Fruit fly (Drosophila melanogaster) whole organism, prepupa: ENCODE data around the gene CG6204.
A peak's percentile ranks its signal among the peaks of the same experiment; 100 is the strongest.

ENCODE experiments used
- CG10631 ChIP-seq: fragments of 200-800 bp; sonication (Bioruptor generic); optimal IDR thresholded peaks from 2 replicates; lab custom pipeline; 2016; ENCODE audit warnings: missing biosample characterization, missing genetic modification characterization
- CG11294 ChIP-seq: fragments of 200-800 bp; sonication (Bioruptor generic); IDR thresholded peaks from 2 replicates; pipeline ENCODE4 v1.3.6; 2022; ENCODE audit warnings: missing biosample characterization, missing genetic modification characterization
- CG11762 ChIP-seq: fragments of 200-800 bp; sonication (Bioruptor generic); optimal IDR thresholded peaks from 3 replicates; lab custom pipeline; 2016; ENCODE audit warnings: missing biosample characterization, missing genetic modification characterization; ENCODE audit not compliant: insufficient read depth
- CG11902 ChIP-seq: fragments of 200-800 bp; sonication (Bioruptor generic); optimal IDR thresholded peaks from 3 replicates; lab custom pipeline; 2016; ENCODE audit warnings: missing biosample characterization, missing genetic modification characterization
- CG15336 ChIP-seq: fragments of 200-800 bp; sonication (Bioruptor generic); IDR thresholded peaks from 2 replicates; pipeline ENCODE4 v1.3.6; 2022; ENCODE audit warnings: missing biosample characterization, missing genetic modification characterization
- CG1621 ChIP-seq: fragments of 200-800 bp; sonication (Bioruptor generic); optimal IDR thresholded peaks from 3 replicates; lab custom pipeline; 2018; ENCODE audit warnings: missing biosample characterization, mild to moderate bottlenecking, missing genetic modification characterization
- CG16779 ChIP-seq: fragments of 200-800 bp; sonication (Bioruptor generic); optimal IDR thresholded peaks from 3 replicates; lab custom pipeline; 2017; ENCODE audit warnings: missing biosample characterization, mild to moderate bottlenecking, missing genetic modification characterization
- CG3032 ChIP-seq: fragments of 200-800 bp; optimal IDR thresholded peaks from 2 replicates; lab custom pipeline; 2019; ENCODE audit warnings: missing biosample characterization, mild to moderate bottlenecking, missing genetic modification characterization, moderate library complexity
- CG31627 ChIP-seq: fragments of 200-800 bp; sonication (Bioruptor generic); optimal IDR thresholded peaks from 3 replicates; lab custom pipeline; 2016; ENCODE audit warnings: missing biosample characterization, missing genetic modification characterization
- CG32006 ChIP-seq: fragments of 200-800 bp; sonication (Bioruptor generic); optimal IDR thresholded peaks from 3 replicates; lab custom pipeline; 2017; ENCODE audit warnings: missing biosample characterization, mild to moderate bottlenecking, missing genetic modification characterization
- CG34406 ChIP-seq: fragments of 200-800 bp; sonication (Bioruptor generic); optimal IDR thresholded peaks from 3 replicates; lab custom pipeline; 2016; ENCODE audit warnings: missing biosample characterization, missing genetic modification characterization
- CG3919 ChIP-seq: fragments of 200-800 bp; sonication (Bioruptor generic); optimal IDR thresholded peaks from 3 replicates; lab custom pipeline; 2016; ENCODE audit warnings: missing biosample characterization, missing genetic modification characterization
- CG4318 ChIP-seq: fragments of 200-800 bp; sonication (Bioruptor generic); optimal IDR thresholded peaks from 3 replicates; lab custom pipeline; 2017; ENCODE audit warnings: missing biosample characterization, mild to moderate bottlenecking, missing genetic modification characterization
- CG6163 ChIP-seq: fragments of 200-800 bp; sonication (Bioruptor generic); IDR thresholded peaks from 3 replicates; pipeline ENCODE4 v1.3.6; 2022; ENCODE audit warnings: missing biosample characterization, missing genetic modification characterization
- CG6276 ChIP-seq: fragments of 200-800 bp; sonication (Bioruptor generic); optimal IDR thresholded peaks from 2 replicates; lab custom pipeline; 2017; ENCODE audit warnings: missing biosample characterization, mild to moderate bottlenecking, missing genetic modification characterization
- CG6792 ChIP-seq: fragments of 200-800 bp; sonication (Bioruptor generic); optimal IDR thresholded peaks from 3 replicates; lab custom pipeline; 2016; ENCODE audit warnings: missing biosample characterization, missing genetic modification characterization
- CG6854 ChIP-seq: fragments of 200-800 bp; sonication (Bioruptor generic); optimal IDR thresholded peaks from 2 replicates; lab custom pipeline; 2017; ENCODE audit warnings: missing biosample characterization, mild to moderate bottlenecking, missing genetic modification characterization
- CG8119 ChIP-seq: fragments of 200-800 bp; sonication (Bioruptor generic); IDR thresholded peaks from 3 replicates; pipeline ENCODE4 v1.3.6; 2022; ENCODE audit warnings: missing biosample characterization, missing genetic modification characterization
- CG8319 ChIP-seq: fragments of 200-800 bp; sonication (Bioruptor generic); optimal IDR thresholded peaks from 3 replicates; lab custom pipeline; 2016; ENCODE audit warnings: missing biosample characterization, missing genetic modification characterization
- CG8632 ChIP-seq: fragments of 200-800 bp; sonication (Bioruptor generic); optimal IDR thresholded peaks from 3 replicates; lab custom pipeline; 2016; ENCODE audit warnings: missing biosample characterization, missing genetic modification characterization
- Eip75B ChIP-seq: fragments of 200-800 bp; sonication (Bioruptor generic); optimal IDR thresholded peaks from 3 replicates; lab custom pipeline; 2016; ENCODE audit warnings: missing biosample characterization, missing genetic modification characterization
- Eip78C ChIP-seq: fragments of 200-800 bp; sonication (Bioruptor generic); peaks from one replicate; lab custom pipeline; 2016; ENCODE audit warnings: missing biosample characterization, missing genetic modification characterization
- Eip93F ChIP-seq: fragments of 200-800 bp; sonication (Bioruptor generic); optimal IDR thresholded peaks from 2 replicates; lab custom pipeline; 2016; ENCODE audit warnings: missing biosample characterization, mild to moderate bottlenecking, missing genetic modification characterization
- Ets21C ChIP-seq: fragments of 200-800 bp; sonication (Bioruptor generic); optimal IDR thresholded peaks from 3 replicates; lab custom pipeline; 2016; ENCODE audit warnings: missing biosample characterization, missing genetic modification characterization
- Ets96B ChIP-seq: fragments of 200-800 bp; optimal IDR thresholded peaks from 2 replicates; lab custom pipeline; 2019; ENCODE audit warnings: missing biosample characterization, mild to moderate bottlenecking, missing genetic modification characterization, moderate library complexity
- Gug ChIP-seq: fragments of 200-800 bp; sonication (Bioruptor generic); IDR thresholded peaks from 2 replicates; pipeline ENCODE4 v1.3.6; 2022; ENCODE audit warnings: missing biosample characterization, missing genetic modification characterization
- Hr38 ChIP-seq: sonication (Bioruptor generic); optimal IDR thresholded peaks from 2 replicates; lab custom pipeline; 2016; ENCODE audit warnings: missing biosample characterization, missing genetic modification characterization
- Hr39 ChIP-seq: fragments of 200-800 bp; sonication (Bioruptor generic); optimal IDR thresholded peaks from 2 replicates; lab custom pipeline; 2016; ENCODE audit warnings: missing biosample characterization, missing genetic modification characterization
- Hr4 ChIP-seq: fragments of 200-800 bp; sonication (Bioruptor generic); optimal IDR thresholded peaks from 3 replicates; lab custom pipeline; 2016; ENCODE audit warnings: missing biosample characterization, missing genetic modification characterization
- Met ChIP-seq: fragments of 200-800 bp; sonication (Bioruptor generic); optimal IDR thresholded peaks from 3 replicates; lab custom pipeline; 2016; ENCODE audit warnings: missing biosample characterization, missing genetic modification characterization
- OdsH ChIP-seq: fragments of 200-800 bp; sonication (Bioruptor generic); optimal IDR thresholded peaks from 3 replicates; lab custom pipeline; 2016; ENCODE audit warnings: missing biosample characterization, missing genetic modification characterization
- Smox ChIP-seq: fragments of 200-800 bp; sonication (Bioruptor generic); optimal IDR thresholded peaks from 3 replicates; lab custom pipeline; 2016; ENCODE audit warnings: missing biosample characterization, missing genetic modification characterization
- Sox102F ChIP-seq: fragments of 200-800 bp; sonication (Bioruptor generic); optimal IDR thresholded peaks from 2 replicates; lab custom pipeline; 2016; ENCODE audit warnings: missing biosample characterization, mild to moderate bottlenecking, missing genetic modification characterization
- Sox14 ChIP-seq: fragments of 200-800 bp; sonication (Bioruptor generic); optimal IDR thresholded peaks from 3 replicates; lab custom pipeline; 2016; ENCODE audit warnings: missing biosample characterization, missing genetic modification characterization
- Sox15 ChIP-seq: fragments of 200-800 bp; sonication (Bioruptor generic); optimal IDR thresholded peaks from 3 replicates; lab custom pipeline; 2016; ENCODE audit warnings: missing biosample characterization, missing genetic modification characterization
- acj6 ChIP-seq: fragments of 200-800 bp; sonication (Bioruptor generic); optimal IDR thresholded peaks from 3 replicates; lab custom pipeline; 2016; ENCODE audit warnings: missing biosample characterization, missing genetic modification characterization
- cyc ChIP-seq: fragments of 200-800 bp; sonication (Bioruptor generic); optimal IDR thresholded peaks from 3 replicates; lab custom pipeline; 2016; ENCODE audit warnings: missing biosample characterization, missing genetic modification characterization
- dac ChIP-seq: fragments of 200-800 bp; sonication (Bioruptor generic); optimal IDR thresholded peaks from 2 replicates; lab custom pipeline; 2017; ENCODE audit warnings: missing biosample characterization, mild to moderate bottlenecking, missing genetic modification characterization
- dsx ChIP-seq: fragments of 200-800 bp; optimal IDR thresholded peaks from 3 replicates; lab custom pipeline; 2019; ENCODE audit warnings: missing biosample characterization, mild to moderate bottlenecking, missing genetic modification characterization, moderate library complexity; ENCODE audit not compliant: poor library complexity, severe bottlenecking
- eg ChIP-seq: fragments of 200-800 bp; sonication (Bioruptor generic); IDR thresholded peaks from 3 replicates; pipeline ENCODE4 v1.3.6; 2022; ENCODE audit warnings: missing biosample characterization, missing genetic modification characterization
- esn ChIP-seq: fragments of 200-800 bp; sonication (Bioruptor generic); optimal IDR thresholded peaks from 2 replicates; lab custom pipeline; 2016; ENCODE audit warnings: missing biosample characterization, mild to moderate bottlenecking, missing genetic modification characterization, moderate library complexity
- fd85E ChIP-seq: fragments of 200-800 bp; sonication (Bioruptor generic); optimal IDR thresholded peaks from 3 replicates; lab custom pipeline; 2016; ENCODE audit warnings: missing biosample characterization, missing genetic modification characterization
- lz ChIP-seq: fragments of 200-800 bp; sonication (Bioruptor generic); optimal IDR thresholded peaks from 3 replicates; lab custom pipeline; 2016; ENCODE audit warnings: missing biosample characterization, missing genetic modification characterization
- net ChIP-seq: fragments of 200-800 bp; sonication (Bioruptor generic); optimal IDR thresholded peaks from 3 replicates; lab custom pipeline; 2016; ENCODE audit warnings: missing biosample characterization, missing genetic modification characterization
- pdm3 ChIP-seq: fragments of 200-800 bp; sonication (Bioruptor generic); optimal IDR thresholded peaks from 3 replicates; lab custom pipeline; 2016; ENCODE audit warnings: missing biosample characterization, missing genetic modification characterization
- salr ChIP-seq, 2 experiments: fragments of 200-800 bp; sonication (Bioruptor generic); optimal IDR thresholded peaks; 3 replicates each; lab custom pipeline; 2016 to 2018; ENCODE audit warnings: missing biosample characterization in 2 of 2, missing genetic modification characterization in 2 of 2, mild to moderate bottlenecking in 1 of 2
- spab ChIP-seq: fragments of 200-800 bp; sonication (Bioruptor generic); optimal IDR thresholded peaks from 2 replicates; lab custom pipeline; 2017; ENCODE audit warnings: missing biosample characterization, mild to moderate bottlenecking, missing genetic modification characterization, missing genetic modification reagents
- ss ChIP-seq, 2 experiments: fragments of 200-800 bp; sonication (Bioruptor generic); optimal IDR thresholded peaks; 2 replicates in 1 of 2; 3 replicates in 1 of 2; lab custom pipeline; 2017 to 2018; ENCODE audit warnings: mild to moderate bottlenecking in 2 of 2, missing biosample characterization in 2 of 2, missing genetic modification characterization in 2 of 2, moderate library complexity in 1 of 2
- svp ChIP-seq: fragments of 200-800 bp; sonication (Bioruptor generic); peaks from one replicate; lab custom pipeline; 2016; ENCODE audit warnings: missing biosample characterization, missing genetic modification characterization
- topi ChIP-seq: fragments of 200-800 bp; sonication (Bioruptor generic); optimal IDR thresholded peaks from 3 replicates; lab custom pipeline; 2016; ENCODE audit warnings: missing biosample characterization, missing genetic modification characterization

CG6204 gene

DNA sequence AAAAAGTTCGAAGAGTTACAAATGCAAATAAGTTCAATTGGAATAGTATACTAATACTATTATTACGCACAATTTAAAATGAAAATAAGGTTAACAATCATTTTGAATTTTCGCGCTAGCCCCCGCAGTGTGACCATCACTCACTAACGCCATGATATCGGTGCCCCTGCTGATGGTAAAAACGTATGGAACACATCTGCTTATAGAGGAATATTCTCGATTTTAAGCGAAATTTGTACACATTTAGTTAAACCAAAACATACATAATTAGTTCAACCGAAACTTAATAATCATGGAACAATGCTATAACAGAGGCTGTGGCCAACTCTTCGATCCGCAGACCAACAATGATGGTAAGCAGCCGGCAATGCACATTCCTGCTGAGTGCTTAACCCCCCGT is 7.4 kb upstream of the CG6204 start, which contains the start of gene mora:
Gene mora (plus strand): TSS at position 172 of the 400 bp plus-strand sequence.
- TF ChIP-seq CG11762 (GFP tag; lab: Kevin White, UChicago) (no peak), topi (GFP tag; lab: Kevin White, UChicago) (no peak), Eip78C (GFP tag; lab: Kevin White, UChicago) (peak; percentile 34), CG8119 (GFP tag; lab: Robert Waterston, UW) (no peak)
- TF ChIP-seq, all 60 proteins: peak for 1

DNA sequence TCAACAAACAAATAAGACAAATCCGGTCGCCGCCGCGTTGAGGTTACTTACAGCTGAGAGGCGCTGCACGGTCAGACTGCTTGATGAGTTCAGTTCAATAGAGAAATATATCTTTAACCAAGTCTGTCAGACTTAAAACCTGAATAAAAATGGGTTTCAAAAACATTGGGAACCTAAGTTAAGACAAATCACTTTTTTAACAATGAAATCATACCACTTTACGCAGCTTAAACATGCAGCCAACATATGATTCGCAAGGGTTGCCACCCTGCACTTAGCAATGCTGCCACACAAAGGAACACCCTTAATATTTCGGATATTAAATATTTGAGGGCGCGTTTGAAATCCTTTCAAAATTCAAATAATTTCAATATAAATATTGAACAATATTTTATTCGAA is 5.0 kb upstream of the CG6204 start, which contains the start of gene CG5515:
Gene CG5515 (minus strand): TSS at position 278 of the 400 bp plus-strand sequence.
- TF ChIP-seq ss (GFP tag; optimal IDR thresholded peaks at IDR 0.05; lab: Kevin White, UChicago) (no peak), Eip78C (GFP tag; lab: Kevin White, UChicago) (peak; percentile 78), CG6163 (GFP tag; lab: Robert Waterston, UW) (peak; percentile 64), CG34406 (GFP tag; lab: Kevin White, UChicago) (peak; percentile 63), Ets96B (tag; lab: Kevin White, UChicago) (no peak), Hr39 (GFP tag; lab: Kevin White, UChicago) (peak; percentile 82), spab (GFP tag; lab: Kevin White, UChicago) (no peak), net (GFP tag; lab: Kevin White, UChicago) (peak; percentile 48), cyc (peak; percentile 57), salr (GFP tag; optimal IDR thresholded peaks at IDR 0.05; lab: Kevin White, UChicago) (no peak), CG11762 (GFP tag; lab: Kevin White, UChicago) (peak; percentile 26), lz (GFP tag; lab: Kevin White, UChicago) (peak; percentile 77), fd85E (GFP tag; lab: Kevin White, UChicago) (no peak), OdsH (peak; percentile 73), Sox15 (GFP tag; lab: Kevin White, UChicago) (peak; percentile 64), CG3919 (GFP tag; lab: Kevin White, UChicago) (no peak), CG31627 (peak; percentile 80), Gug (GFP tag; lab: Robert Waterston, UW) (no peak), eg (GFP tag; lab: Robert Waterston, UW) (peak; percentile 57; the same call in 2 of the 3 replicates), CG11902 (peak; percentile 45), topi (GFP tag; lab: Kevin White, UChicago) (peak; percentile 75), Eip93F (GFP tag; lab: Kevin White, UChicago) (no peak), CG6276 (GFP tag; lab: Kevin White, UChicago) (no peak), CG10631 (GFP tag; lab: Kevin White, UChicago) (peak; percentile 62), Smox (GFP tag; lab: Kevin White, UChicago) (no peak), CG16779 (no peak), dac (GFP tag; lab: Kevin White, UChicago) (peak; percentile 14), acj6 (peak; percentile 63), CG8632 (peak; percentile 22), CG6792 (GFP tag; lab: Kevin White, UChicago) (peak; percentile 45), CG4318 (GFP tag; lab: Kevin White, UChicago) (peak; percentile 52), Eip75B (GFP tag; lab: Kevin White, UChicago) (no peak), Sox14 (GFP tag; lab: Kevin White, UChicago) (peak; percentile 79), CG8319 (GFP tag; lab: Kevin White, UChicago) (peak; percentile 40), svp (no peak), Sox102F (no peak), Hr38 (GFP tag; lab: Kevin White, UChicago) (no peak), esn (GFP tag; lab: Kevin White, UChicago) (peak; percentile 81), CG15336 (no peak), CG32006 (GFP tag; lab: Kevin White, UChicago) (peak; percentile 65), pdm3 (GFP tag; lab: Kevin White, UChicago) (peak; percentile 74), Ets21C (GFP tag; lab: Kevin White, UChicago) (peak; percentile 67), CG1621 (tag; lab: Kevin White, UChicago) (no peak), Hr4 (GFP tag; lab: Kevin White, UChicago) (peak; percentile 78), CG8119 (GFP tag; lab: Robert Waterston, UW) (peak; percentile 35; the same call in 1 of the 3 replicates), dsx (GFP tag; lab: Kevin White, UChicago) (no peak), CG3032 (tag; lab: Kevin White, UChicago) (peak; percentile 48), Met (no peak), CG11294 (peak; percentile 14; the same call in 1 of the 2 replicates), CG6854 (no peak)
- TF ChIP-seq, all 60 proteins: peak for 30
